Worm (Caenorhabditis elegans) whole organism, L3 larva: ENCODE data around the gene Y49E10.21.

Experiments
- ama-1 ChIP-seq: fragments of 150-350 bp; optimal IDR thresholded peaks from 2 replicates; lab custom pipeline; 2018
- ceh-9 ChIP-seq: sonication (generic microtip); optimal IDR thresholded peaks from 2 replicates; lab custom pipeline; 2018; ENCODE audit warnings: missing biosample characterization, missing genetic modification characterization
- lin-15B ChIP-seq: fragments of 150-350 bp; optimal IDR thresholded peaks from 2 replicates; lab custom pipeline; 2014; ENCODE audit warnings: missing biosample characterization, missing genetic modification characterization
- mdl-1 ChIP-seq: fragments of 150-350 bp; optimal IDR thresholded peaks from 2 replicates; lab custom pipeline; 2014; ENCODE audit warnings: missing biosample characterization, missing genetic modification characterization
- mml-1 ChIP-seq: fragments of 150-350 bp; sonication (generic microtip); optimal IDR thresholded peaks from 3 replicates; lab custom pipeline; 2014; ENCODE audit warnings: missing biosample characterization, missing genetic modification characterization
- nhr-11 ChIP-seq: fragments of 150-350 bp; optimal IDR thresholded peaks from 2 replicates; lab custom pipeline; 2014; ENCODE audit warnings: missing biosample characterization, missing genetic modification characterization
- nhr-25 ChIP-seq: sonication (generic microtip); optimal IDR thresholded peaks from 2 replicates; lab custom pipeline; 2017; ENCODE audit warnings: missing biosample characterization, missing genetic modification characterization
- nhr-76 ChIP-seq: fragments of 150-350 bp; sonication (generic microtip); optimal IDR thresholded peaks from 5 replicates; lab custom pipeline; 2014; ENCODE audit warnings: missing biosample characterization, missing genetic modification characterization
- pha-4 ChIP-seq: fragments of 150-350 bp; optimal IDR thresholded peaks from 2 replicates; lab custom pipeline; 2014; ENCODE audit warnings: missing biosample characterization, missing genetic modification reagents, missing genetic modification characterization
- snpc-4 ChIP-seq: fragments of 150-350 bp; optimal IDR thresholded peaks from 2 replicates; lab custom pipeline; 2014; ENCODE audit warnings: missing biosample characterization, missing genetic modification characterization
- tbx-2 ChIP-seq: sonication (generic microtip); optimal IDR thresholded peaks from 2 replicates; lab custom pipeline; 2016; ENCODE audit warnings: mild to moderate bottlenecking, missing genetic modification characterization, missing compliant biosample characterization
- unc-62 ChIP-seq: fragments of 150-350 bp; sonication (generic microtip); optimal IDR thresholded peaks from 4 replicates; lab custom pipeline; 2014; ENCODE audit warnings: missing biosample characterization, missing genetic modification reagents, missing genetic modification characterization
- ztf-11 ChIP-seq: fragments of 150-350 bp; optimal IDR thresholded peaks from 2 replicates; lab custom pipeline; 2014; ENCODE audit warnings: missing biosample characterization, missing genetic modification characterization

ce11 chrIII:12468869-12469268 is 11.5 kb downstream of the Y49E10.21 start, which contains the start of gene Y49E10.29:
- no peak for TF ChIP-seq lin-15B (tag; lab: Kevin White, UChicago)
- no peak for TF ChIP-seq nhr-11 (tag; lab: Kevin White, UChicago)
- TF ChIP-seq mdl-1, result no peak
- TF ChIP-seq pha-4 (tag; lab: Kevin White, UChicago), result no peak
- no peak for TF ChIP-seq ztf-11
- no peak for TF ChIP-seq tbx-2 (tag; lab: Kevin White, UChicago)
- no peak for TF ChIP-seq nhr-25
- no peak for TF ChIP-seq nhr-76
- TF ChIP-seq unc-62 (GFP tag; lab: Kevin White, UChicago), result no peak
- TF ChIP-seq ama-1 (lab: Kevin White, UChicago), result no peak
- no peak for TF ChIP-seq snpc-4 (tag; lab: Kevin White, UChicago)
- TF ChIP-seq mml-1 (tag; lab: Kevin White, UChicago), result no peak
- TF ChIP-seq ceh-9 (tag; lab: Kevin White, UChicago), result no peak
